Worm (Caenorhabditis elegans) whole organism, midembryonic: Measurements from ENCODE around the gene rsr-2.

Experiments used
- T22C8.4 ChIP-seq: fragments of 200-800 bp; sonication (Bioruptor generic); IDR thresholded peaks from 2 replicates; pipeline ENCODE4 v1.3.6; 2022; ENCODE audit warnings: missing genetic modification characterization, missing compliant biosample characterization
- cog-1 ChIP-seq: sonication (generic microtip); optimal IDR thresholded peaks from 2 replicates; lab custom pipeline; 2016; ENCODE audit warnings: missing genetic modification characterization, missing compliant biosample characterization
- flt-1 ChIP-seq: fragments of 200-800 bp; sonication (Bioruptor generic); IDR thresholded peaks from 2 replicates; pipeline ENCODE4 v1.3.6; 2022; ENCODE audit warnings: missing genetic modification characterization, missing compliant biosample characterization
- klf-2 ChIP-seq: fragments of 200-800 bp; sonication (Bioruptor generic); conservative IDR thresholded peaks from 2 replicates; pipeline ENCODE4 v1.3.6; 2022; ENCODE audit warnings: missing genetic modification reagents, missing genetic modification characterization, missing compliant biosample characterization
- med-1 ChIP-seq: sonication (generic microtip); optimal IDR thresholded peaks from 2 replicates; lab custom pipeline; 2017; ENCODE audit warnings: missing genetic modification characterization, mild to moderate bottlenecking, missing compliant biosample characterization, antibody characterized with exemption, missing genetic modification reagents; ENCODE audit not compliant: insufficient read depth
- ref-1 ChIP-seq: fragments of 200-800 bp; sonication (Bioruptor generic); conservative IDR thresholded peaks from 2 replicates; pipeline ENCODE4 v1.3.6; 2022; ENCODE audit warnings: missing genetic modification reagents, missing genetic modification characterization, missing compliant biosample characterization
- tab-1 ChIP-seq: fragments of 200-800 bp; sonication (Bioruptor generic); IDR thresholded peaks from 2 replicates; pipeline ENCODE4 v1.3.6; 2022; ENCODE audit warnings: missing genetic modification characterization, missing compliant biosample characterization
- ztf-23 ChIP-seq: fragments of 200-800 bp; sonication (Bioruptor generic); IDR thresholded peaks from 2 replicates; pipeline ENCODE4 v1.3.6; 2022; ENCODE audit warnings: missing genetic modification reagents, missing genetic modification characterization, missing compliant biosample characterization
- ztf-29 ChIP-seq: fragments of 200-800 bp; sonication (Bioruptor generic); IDR thresholded peaks from 2 replicates; pipeline ENCODE4 v1.3.6; 2022; ENCODE audit warnings: missing genetic modification reagents, missing genetic modification characterization, missing compliant biosample characterization

DNA sequence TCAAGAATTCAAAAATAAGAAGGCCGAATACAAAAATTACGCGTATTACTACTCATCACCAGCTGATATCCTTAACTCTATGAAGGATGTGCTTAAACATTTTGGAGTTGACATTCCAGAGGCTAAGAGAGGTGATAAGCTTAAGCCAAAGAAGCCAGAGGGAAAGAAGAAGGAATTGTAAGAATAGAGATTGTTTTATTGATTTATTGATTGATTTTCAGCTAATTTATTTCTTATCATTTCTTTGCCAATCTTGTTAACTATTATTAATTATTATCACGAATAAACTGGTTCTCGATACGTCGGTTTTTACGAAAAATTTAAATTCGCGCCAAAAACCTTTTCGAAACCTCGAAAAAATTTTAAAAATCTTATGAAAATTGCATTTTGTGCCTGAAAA, 16.6 kb downstream of the rsr-2 start:
- TF ChIP-seq T22C8.4 (no peak), ztf-29 (no peak), flt-1 (GFP tag; lab: Robert Waterston, UW) (no peak), ref-1 (GFP tag; lab: Robert Waterston, UW) (no peak), cog-1 (tag; lab: Kevin White, UChicago) (no peak), ztf-23 (no peak), tab-1 (GFP tag; lab: Robert Waterston, UW) (no peak), klf-2 (no peak), med-1 (no peak)
